Fruit fly (Drosophila melanogaster) whole organism, wandering third instar larva: Measurements from ENCODE around the gene ph-d.

Experiments
- CrebA ChIP-seq: fragments of 200-800 bp; sonication (Bioruptor generic); optimal IDR thresholded peaks from 2 replicates; lab custom pipeline; 2016; ENCODE audit warnings: missing biosample characterization, mild to moderate bottlenecking, missing genetic modification characterization, borderline replicate concordance
- Dif ChIP-seq: fragments of 200-275, 200-300 bp; sonication (Bioruptor generic); optimal IDR thresholded peaks from 2 replicates; lab custom pipeline; 2018; ENCODE audit warnings: missing biosample characterization, missing genetic modification characterization; ENCODE audit not compliant: partially characterized antibody
- GATAd ChIP-seq: sonication (Bioruptor generic); optimal IDR thresholded peaks from 2 replicates; lab custom pipeline; 2016; ENCODE audit warnings: missing biosample characterization, missing genetic modification characterization
- HLH106 ChIP-seq: fragments of 200-800 bp; optimal IDR thresholded peaks from 3 replicates; lab custom pipeline; 2019; ENCODE audit warnings: missing biosample characterization, mild to moderate bottlenecking, missing genetic modification characterization, moderate library complexity
- Hnf4 ChIP-seq: fragments of 200-800 bp; sonication (Bioruptor generic); optimal IDR thresholded peaks from 2 replicates; lab custom pipeline; 2016; ENCODE audit warnings: missing biosample characterization, mild to moderate bottlenecking, missing genetic modification characterization
- Hr83 ChIP-seq: fragments of 200-300 bp; sonication (Bioruptor generic); optimal IDR thresholded peaks from 2 replicates; lab custom pipeline; 2016; ENCODE audit warnings: missing biosample characterization, mild to moderate bottlenecking, missing genetic modification characterization, moderate library complexity; ENCODE audit not compliant: poor library complexity, severe bottlenecking
- Jra ChIP-seq: sonication (Bioruptor generic); optimal IDR thresholded peaks from 2 replicates; lab custom pipeline; 2016; ENCODE audit warnings: missing biosample characterization, missing genetic modification characterization
- Myc ChIP-seq: fragments of >200 bp; optimal IDR thresholded peaks from 2 replicates; lab custom pipeline; 2017
- OdsH ChIP-seq: fragments of 200-800 bp; sonication (Bioruptor generic); optimal IDR thresholded peaks from 2 replicates; lab custom pipeline; 2016; ENCODE audit warnings: missing biosample characterization, mild to moderate bottlenecking, missing genetic modification characterization
- Sp1 ChIP-seq: fragments of 200-800 bp; sonication (Bioruptor generic); optimal IDR thresholded peaks from 3 replicates; lab custom pipeline; 2019; ENCODE audit warnings: missing biosample characterization, mild to moderate bottlenecking, missing genetic modification characterization, moderate library complexity
- Vsx2 ChIP-seq: fragments of 200-300, 225-300 bp; sonication (Bioruptor generic); optimal IDR thresholded peaks from 2 replicates; lab custom pipeline; 2018; ENCODE audit warnings: missing biosample characterization, missing genetic modification characterization; ENCODE audit not compliant: partially characterized antibody
- br ChIP-seq: fragments of 200-800 bp; sonication (Bioruptor generic); optimal IDR thresholded peaks from 2 replicates; lab custom pipeline; 2016; ENCODE audit warnings: missing biosample characterization, missing genetic modification characterization
- brk ChIP-seq: fragments of 200-800 bp; sonication (Bioruptor generic); optimal IDR thresholded peaks from 2 replicates; lab custom pipeline; 2016; ENCODE audit warnings: missing biosample characterization, mild to moderate bottlenecking, missing genetic modification characterization
- dl ChIP-seq, 2 experiments: fragments of 175-275, 200-275 bp in 1 of 2; fragments of 200-275 bp in 1 of 2; sonication (Bioruptor generic); optimal IDR thresholded peaks; lab custom pipeline; 2018; ENCODE audit warnings: mild to moderate bottlenecking in 2 of 2, missing biosample characterization in 2 of 2, missing genetic modification characterization in 2 of 2, moderate library complexity in 2 of 2; ENCODE audit not compliant: partially characterized antibody in 2 of 2, insufficient read depth in 1 of 2
- dmrt93B ChIP-seq: fragments of 200-800 bp; sonication (Bioruptor generic); optimal IDR thresholded peaks from 2 replicates; lab custom pipeline; 2018; ENCODE audit warnings: missing biosample characterization, mild to moderate bottlenecking, missing genetic modification characterization
- dsf ChIP-seq: sonication (Bioruptor generic); optimal IDR thresholded peaks from 2 replicates; lab custom pipeline; 2016; ENCODE audit warnings: missing biosample characterization, missing genetic modification characterization, borderline replicate concordance
- ey ChIP-seq: fragments of 200-800 bp; sonication (Bioruptor generic); optimal IDR thresholded peaks from 2 replicates; lab custom pipeline; 2016; ENCODE audit warnings: missing biosample characterization, missing genetic modification characterization
- foxo ChIP-seq, 2 experiments: fragments of 200-800 bp; sonication (Bioruptor generic); optimal IDR thresholded peaks; 2 replicates in 1 of 2; 3 replicates in 1 of 2; lab custom pipeline; 2016 to 2017; ENCODE audit warnings: missing biosample characterization in 2 of 2, missing genetic modification characterization in 2 of 2
- h ChIP-seq: fragments of 200-800 bp; sonication (Bioruptor generic); optimal IDR thresholded peaks from 3 replicates; lab custom pipeline; 2016; ENCODE audit warnings: missing biosample characterization, mild to moderate bottlenecking, missing genetic modification characterization
- jim ChIP-seq: fragments of 175-275, 200-325 bp; sonication (Bioruptor generic); optimal IDR thresholded peaks from 2 replicates; lab custom pipeline; 2016; ENCODE audit warnings: missing biosample characterization, mild to moderate bottlenecking, missing genetic modification characterization
- lola ChIP-seq: fragments of >200 bp; optimal IDR thresholded peaks from 2 replicates; lab custom pipeline; 2017; ENCODE audit warnings: missing biosample characterization, missing genetic modification characterization
- pan ChIP-seq: fragments of >200 bp; optimal IDR thresholded peaks from 2 replicates; lab custom pipeline; 2017
- psq ChIP-seq: fragments of 200-800 bp; sonication (Bioruptor generic); optimal IDR thresholded peaks from 3 replicates; lab custom pipeline; 2017; ENCODE audit warnings: missing biosample characterization, mild to moderate bottlenecking, missing genetic modification characterization, moderate library complexity
- rgr ChIP-seq: fragments of 200-800 bp; sonication (Bioruptor generic); optimal IDR thresholded peaks from 3 replicates; lab custom pipeline; 2016; ENCODE audit warnings: missing biosample characterization, mild to moderate bottlenecking, missing genetic modification characterization
- sage ChIP-seq: fragments of 200-800 bp; sonication (Bioruptor generic); optimal IDR thresholded peaks from 2 replicates; lab custom pipeline; 2016; ENCODE audit warnings: missing biosample characterization, mild to moderate bottlenecking, missing genetic modification characterization
- sv ChIP-seq: fragments of 200-800 bp; sonication (Bioruptor generic); optimal IDR thresholded peaks from 3 replicates; lab custom pipeline; 2016; ENCODE audit warnings: missing biosample characterization, missing genetic modification characterization
- tai ChIP-seq: sonication (Bioruptor generic); optimal IDR thresholded peaks from 2 replicates; lab custom pipeline; 2016; ENCODE audit warnings: missing biosample characterization, missing genetic modification characterization
- usp ChIP-seq: fragments of >200 bp; optimal IDR thresholded peaks from 2 replicates; lab custom pipeline; 2017; ENCODE audit warnings: missing biosample characterization, missing genetic modification characterization
- woc ChIP-seq: sonication (Bioruptor generic); optimal IDR thresholded peaks from 2 replicates; lab custom pipeline; 2016; ENCODE audit warnings: missing biosample characterization, mild to moderate bottlenecking, missing genetic modification characterization

ph-d gene

DNA sequence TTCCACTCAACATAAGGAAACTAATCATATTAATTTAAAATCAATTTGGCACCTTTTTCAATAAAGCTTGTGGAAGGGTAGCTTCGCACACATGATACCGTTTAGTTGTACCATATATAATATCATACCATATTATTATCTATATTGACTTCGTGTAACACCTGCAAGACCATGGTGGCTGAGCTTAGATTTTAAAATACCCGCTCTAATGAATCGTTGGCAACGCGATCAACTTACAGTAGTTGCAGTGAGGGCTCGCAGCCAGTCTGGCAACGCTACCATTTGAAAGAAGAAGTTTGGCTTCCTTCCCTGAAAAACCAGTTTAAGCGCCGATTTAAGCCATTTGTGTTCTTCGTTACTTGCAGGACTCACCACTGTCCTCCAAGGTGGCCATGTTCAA, 47.3 kb upstream of the ph-d start:
- TF ChIP-seq Myc (lab: Kevin White, UChicago), result peak; percentile 60
- no peak for TF ChIP-seq dsf (GFP tag; lab: Kevin White, UChicago)

DNA sequence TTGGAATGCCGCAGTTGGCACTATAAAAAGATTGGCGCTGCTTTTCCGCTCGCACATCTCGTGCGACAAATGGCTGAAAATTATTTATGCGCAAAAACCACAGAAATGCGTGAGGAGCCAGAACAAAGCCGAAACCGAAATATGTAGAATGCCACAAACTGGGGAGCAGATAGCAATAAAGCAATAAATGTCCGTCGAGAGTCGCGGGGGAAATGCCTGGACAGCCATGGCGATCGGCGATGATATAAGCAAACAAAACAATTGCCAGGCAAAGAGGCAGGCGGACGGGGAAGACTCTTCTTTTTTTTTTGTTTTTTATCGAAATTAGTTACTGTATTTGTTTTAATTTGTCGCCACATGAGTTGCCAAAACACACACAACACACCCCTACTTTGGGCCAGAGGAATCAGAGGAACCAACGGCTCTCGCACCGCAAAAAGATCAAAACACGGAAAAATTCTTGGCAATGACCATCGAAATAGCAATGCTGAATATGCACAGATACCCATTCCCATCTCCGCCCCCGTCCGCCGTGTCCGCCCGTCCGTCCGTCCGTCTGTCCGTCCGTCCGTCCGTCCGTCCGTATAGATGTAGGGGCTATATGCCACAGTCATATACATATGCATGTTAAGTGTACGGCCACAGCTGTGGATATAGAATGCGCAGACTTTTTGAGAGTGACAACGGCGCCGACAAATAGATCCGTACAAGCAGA, 45.6 kb upstream of the ph-d start:
- no peak for TF ChIP-seq sv (GFP tag; lab: Kevin White, UChicago)
- TF ChIP-seq usp, result no peak
- no peak for TF ChIP-seq CrebA (GFP tag; lab: Kevin White, UChicago)
- TF ChIP-seq foxo (GFP tag; optimal IDR thresholded peaks at IDR 0.05; lab: Kevin White, UChicago), result no peak
- TF ChIP-seq h, result no peak
- no peak for TF ChIP-seq br (GFP tag; lab: Kevin White, UChicago)
- no peak for TF ChIP-seq lola
- no peak for TF ChIP-seq ey (GFP tag; lab: Kevin White, UChicago)
- TF ChIP-seq woc (GFP tag; lab: Kevin White, UChicago), result no peak
- TF ChIP-seq jim (GFP tag; lab: Kevin White, UChicago), result no peak
- no peak for TF ChIP-seq Vsx2 (GFP tag; lab: Kevin White, UChicago)
- no peak for TF ChIP-seq sage (GFP tag; lab: Kevin White, UChicago)
- TF ChIP-seq Sp1 (GFP tag; lab: Kevin White, UChicago), result no peak
- no peak for TF ChIP-seq OdsH (GFP tag; lab: Kevin White, UChicago)
- TF ChIP-seq Jra (GFP tag; lab: Kevin White, UChicago), result no peak
- no peak for TF ChIP-seq dsf (GFP tag; lab: Kevin White, UChicago)
- TF ChIP-seq GATAd (GFP tag; lab: Kevin White, UChicago), result no peak
- TF ChIP-seq tai (GFP tag; lab: Kevin White, UChicago), result no peak

DNA sequence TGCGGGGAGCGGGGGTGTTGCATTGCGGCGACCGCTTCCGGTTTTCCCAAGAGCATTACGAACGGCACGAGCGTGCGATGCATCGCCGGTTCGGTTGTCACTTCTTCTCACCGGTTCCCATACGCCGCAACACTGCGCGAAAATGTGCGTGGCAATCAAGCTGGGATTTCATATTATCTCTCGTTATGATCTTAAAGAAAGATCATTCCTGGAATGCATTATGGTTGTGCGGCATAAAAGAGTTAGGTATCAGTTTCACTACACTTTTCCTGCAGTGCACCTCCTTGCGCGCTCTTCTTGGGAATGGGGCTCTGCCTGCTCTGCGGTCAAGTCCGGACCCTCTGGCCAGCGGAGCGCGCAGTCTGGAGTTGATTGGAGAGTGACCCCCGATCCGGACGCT, 43.0 kb upstream of the ph-d start:
- TF ChIP-seq OdsH (GFP tag; lab: Kevin White, UChicago) (no peak), dsf (GFP tag; lab: Kevin White, UChicago) (no peak)

DNA sequence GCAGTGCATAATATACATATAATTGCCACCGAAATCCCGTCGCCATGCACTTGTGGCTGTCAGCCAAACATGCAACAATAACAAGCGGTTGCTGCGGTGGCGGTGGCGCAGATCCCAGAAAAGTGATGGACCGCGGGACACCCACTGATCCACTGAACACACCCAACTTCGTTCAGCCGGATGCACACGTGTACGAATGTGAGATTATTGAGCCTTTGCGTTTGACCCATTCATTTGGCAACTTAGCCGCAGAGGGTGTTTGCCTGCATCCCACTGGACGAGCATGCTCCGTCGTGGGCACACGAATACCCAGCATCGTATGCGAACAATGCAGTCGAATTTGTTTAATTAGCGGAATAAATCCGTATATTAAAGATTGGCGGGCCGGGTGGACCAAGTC, 42.3 kb upstream of the ph-d start:
- TF ChIP-seq jim (GFP tag; lab: Kevin White, UChicago) (no peak), pan (lab: Kevin White, UChicago) (no peak), lola (no peak), ey (GFP tag; lab: Kevin White, UChicago) (no peak), woc (GFP tag; lab: Kevin White, UChicago) (no peak), Dif (GFP tag; lab: Kevin White, UChicago) (no peak), Jra (GFP tag; lab: Kevin White, UChicago) (no peak), dmrt93B (GFP tag; lab: Kevin White, UChicago) (no peak), HLH106 (tag; lab: Kevin White, UChicago) (no peak), usp (no peak), rgr (GFP tag; lab: Kevin White, UChicago) (no peak), h (no peak), brk (GFP tag; lab: Kevin White, UChicago) (no peak), tai (GFP tag; lab: Kevin White, UChicago) (no peak), GATAd (GFP tag; lab: Kevin White, UChicago) (no peak), dsf (GFP tag; lab: Kevin White, UChicago) (no peak)

DNA sequence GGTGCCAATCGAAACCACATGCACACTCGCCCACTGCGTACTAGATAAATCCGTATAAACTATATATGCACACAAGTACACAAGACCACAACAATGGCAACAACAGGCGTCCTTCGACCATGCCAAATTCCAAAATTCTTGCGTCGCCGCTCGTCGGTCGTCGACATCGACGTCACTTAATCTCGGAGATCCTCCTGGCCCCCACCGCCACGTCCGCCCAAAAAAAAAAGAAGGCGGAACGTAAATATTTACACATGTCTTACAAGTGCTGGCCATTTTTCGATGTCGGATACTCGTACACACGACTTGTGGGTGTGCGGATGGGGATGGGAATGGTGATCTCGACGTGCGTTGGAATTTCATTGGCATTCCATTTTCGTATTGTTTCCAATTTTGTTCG, 40.3 kb upstream of the ph-d start:
- TF ChIP-seq CrebA (GFP tag; lab: Kevin White, UChicago) (no peak), dmrt93B (GFP tag; lab: Kevin White, UChicago) (no peak), ey (GFP tag; lab: Kevin White, UChicago) (no peak), Hnf4 (GFP tag; lab: Kevin White, UChicago) (no peak), dl (GFP tag; optimal IDR thresholded peaks at IDR 0.05; lab: Kevin White, UChicago; ENCODE audit: insufficient read depth in 1 of 2, partially characterized antibody in 2 of 2) (no peak), psq (GFP tag; lab: Kevin White, UChicago) (no peak), br (GFP tag; lab: Kevin White, UChicago) (no peak), OdsH (GFP tag; lab: Kevin White, UChicago) (no peak), Hr83 (GFP tag; lab: Kevin White, UChicago) (no peak)
